Worm (Caenorhabditis elegans) whole organism, L3 larva: ENCODE data around the gene grk-2.

ENCODE experiments used
- egl-27 ChIP-seq: sonication (generic microtip); optimal IDR thresholded peaks from 4 replicates; lab custom pipeline; 2017; ENCODE audit warnings: missing biosample characterization, missing genetic modification reagents, missing genetic modification characterization
- elt-2 ChIP-seq: sonication (generic microtip); optimal IDR thresholded peaks from 2 replicates; lab custom pipeline; 2016; ENCODE audit warnings: missing genetic modification reagents, mild to moderate bottlenecking, missing genetic modification characterization, missing compliant biosample characterization
- elt-3 ChIP-seq, 3 experiments: fragments of 150-350 bp in 1 of 3; sonication (generic microtip) in 2 of 3; optimal IDR thresholded peaks; 2 replicates in 2 of 3; 4 replicates in 1 of 3; lab custom pipeline; 2014 to 2017; ENCODE audit warnings: missing biosample characterization in 3 of 3, missing genetic modification characterization in 3 of 3
- mdl-1 ChIP-seq: fragments of 150-350 bp; optimal IDR thresholded peaks from 2 replicates; lab custom pipeline; 2014; ENCODE audit warnings: missing biosample characterization, missing genetic modification characterization
- nhr-25 ChIP-seq: sonication (generic microtip); optimal IDR thresholded peaks from 2 replicates; lab custom pipeline; 2017; ENCODE audit warnings: missing biosample characterization, missing genetic modification characterization
- nhr-28 ChIP-seq: fragments of 150-350 bp; optimal IDR thresholded peaks from 2 replicates; lab custom pipeline; 2014; ENCODE audit warnings: missing biosample characterization, missing genetic modification characterization
- nhr-76 ChIP-seq: fragments of 150-350 bp; sonication (generic microtip); optimal IDR thresholded peaks from 5 replicates; lab custom pipeline; 2014; ENCODE audit warnings: missing biosample characterization, missing genetic modification characterization
- nhr-77 ChIP-seq: fragments of 150-350 bp; optimal IDR thresholded peaks from 2 replicates; lab custom pipeline; 2014; ENCODE audit warnings: missing biosample characterization, missing genetic modification characterization
- pqm-1 ChIP-seq: fragments of 150-350 bp; optimal IDR thresholded peaks from 2 replicates; lab custom pipeline; 2017; ENCODE audit warnings: missing biosample characterization, missing genetic modification characterization, inconsistent platforms
- snpc-4 ChIP-seq: fragments of 150-350 bp; optimal IDR thresholded peaks from 2 replicates; lab custom pipeline; 2014; ENCODE audit warnings: missing biosample characterization, missing genetic modification characterization
- unc-39 ChIP-seq: sonication (generic microtip); optimal IDR thresholded peaks from 4 replicates; lab custom pipeline; 2017; ENCODE audit warnings: missing biosample characterization, missing genetic modification characterization
- unc-62 ChIP-seq: fragments of 150-350 bp; sonication (generic microtip); optimal IDR thresholded peaks from 4 replicates; lab custom pipeline; 2014; ENCODE audit warnings: missing biosample characterization, missing genetic modification reagents, missing genetic modification characterization
- zag-1 ChIP-seq: fragments of 150-350 bp; optimal IDR thresholded peaks from 2 replicates; lab custom pipeline; 2014; ENCODE audit warnings: missing biosample characterization, missing genetic modification characterization
- ztf-4 ChIP-seq: fragments of 150-350 bp; optimal IDR thresholded peaks from 2 replicates; lab custom pipeline; 2014; ENCODE audit warnings: missing biosample characterization, missing genetic modification characterization

DNA sequence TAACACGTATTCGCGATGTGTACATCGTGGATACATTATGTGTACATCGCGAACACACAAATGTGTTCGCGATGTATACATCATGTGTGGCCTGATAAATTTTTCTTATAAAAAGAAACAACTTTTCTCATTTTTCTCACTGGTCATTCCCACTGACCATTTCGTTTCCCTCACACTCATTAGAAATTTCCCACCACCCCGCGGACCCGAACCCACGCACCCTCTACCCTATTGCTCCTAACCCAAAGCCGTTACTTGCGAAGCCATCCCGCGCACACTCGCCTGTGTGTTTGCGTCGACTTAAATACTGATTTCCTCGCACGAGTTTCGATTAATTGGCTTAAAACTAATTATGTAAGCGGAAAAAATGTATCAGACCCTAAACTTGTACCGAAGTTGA is 22.9 kb downstream of the grk-2 start:
- no peak for TF ChIP-seq ztf-4
- no peak for TF ChIP-seq egl-27 (tag; lab: Kevin White, UChicago)
- TF ChIP-seq mdl-1, result no peak
- no peak for TF ChIP-seq snpc-4 (tag; lab: Kevin White, UChicago)
- no peak for TF ChIP-seq elt-3 (tag; optimal IDR thresholded peaks at IDR 0.05; lab: Kevin White, UChicago)
- TF ChIP-seq nhr-28 (tag; lab: Kevin White, UChicago), result no peak
- no peak for TF ChIP-seq pqm-1
- TF ChIP-seq zag-1 (tag; lab: Kevin White, UChicago), result no peak
- no peak for TF ChIP-seq nhr-76
- TF ChIP-seq unc-62, result no peak
- TF ChIP-seq nhr-77 (tag; lab: Kevin White, UChicago), result no peak
- TF ChIP-seq nhr-25 (tag; lab: Kevin White, UChicago), result no peak
- no peak for TF ChIP-seq unc-39
- TF ChIP-seq elt-2 (tag; lab: Kevin White, UChicago), result no peak
